Worm (Caenorhabditis elegans) whole organism, L4 larva: ENCODE results near the gene W09H1.3.

Experiments used
- dpl-1 ChIP-seq: fragments of 150-350 bp; optimal IDR thresholded peaks from 2 replicates; lab custom pipeline; 2014; ENCODE audit warnings: missing biosample characterization, missing genetic modification reagents, missing genetic modification characterization
- fkh-10 ChIP-seq: fragments of 150-350 bp; optimal IDR thresholded peaks from 2 replicates; lab custom pipeline; 2014; ENCODE audit warnings: missing biosample characterization, missing genetic modification reagents, missing genetic modification characterization
- nhr-11 ChIP-seq: fragments of 150-350 bp; optimal IDR thresholded peaks from 2 replicates; lab custom pipeline; 2014; ENCODE audit warnings: missing biosample characterization, missing genetic modification characterization
- nhr-25 ChIP-seq: sonication (generic microtip); optimal IDR thresholded peaks from 2 replicates; lab custom pipeline; 2017; ENCODE audit warnings: missing genetic modification characterization, mild to moderate bottlenecking, missing compliant biosample characterization, antibody characterized with exemption, moderate library complexity, borderline replicate concordance; ENCODE audit not compliant: insufficient read depth
- unc-62 ChIP-seq, 3 experiments: fragments of 150-350 bp in 1 of 3; sonication (generic microtip); optimal IDR thresholded peaks in 2 of 3; peaks in 1 of 3; 1 replicate in 1 of 3; 2 replicates in 2 of 3; lab custom pipeline; 2014 to 2017; ENCODE audit warnings: missing biosample characterization in 3 of 3, missing genetic modification characterization in 3 of 3, missing genetic modification reagents in 3 of 3, missing genotype in 1 of 3
- zfp-2 ChIP-seq: sonication (generic microtip); optimal IDR thresholded peaks from 2 replicates; lab custom pipeline; 2016; ENCODE audit warnings: mild to moderate bottlenecking, missing genetic modification characterization, missing compliant biosample characterization
- ztf-7 ChIP-seq: fragments of 150-350 bp; optimal IDR thresholded peaks from 2 replicates; lab custom pipeline; 2014; ENCODE audit warnings: missing biosample characterization, missing genetic modification characterization

ce11 chrII:13233712-13234111 is 49.5 kb downstream of the W09H1.3 start:
- no peak for TF ChIP-seq unc-62 (GFP tag; optimal IDR thresholded peaks at IDR 0.05 in 1 of 2; lab: Kevin White, UChicago)
- no peak for TF ChIP-seq unc-62 (tag; optimal IDR thresholded peaks at IDR 0.05; lab: Kevin White, UChicago)
- TF ChIP-seq fkh-10 (GFP tag; lab: Kevin White, UChicago) = no peak
- no peak for TF ChIP-seq nhr-25
- TF ChIP-seq nhr-11 (tag; lab: Kevin White, UChicago) = no peak
- TF ChIP-seq zfp-2 (tag; lab: Kevin White, UChicago) = no peak
- no peak for TF ChIP-seq dpl-1 (GFP tag; lab: Kevin White, UChicago)
- TF ChIP-seq ztf-7 (tag; lab: Kevin White, UChicago) = no peak
